Worm (Caenorhabditis elegans) whole organism, young adult: ENCODE results near the gene C31C9.6.

Experiments used
- B0261.1 ChIP-seq: sonication (generic microtip); optimal IDR thresholded peaks from 2 replicates; lab custom pipeline; 2016; ENCODE audit warnings: mild to moderate bottlenecking, missing genetic modification characterization, moderate library complexity, missing compliant biosample characterization
- C17E4.6 ChIP-seq: fragments of 200-800 bp; sonication (Bioruptor generic); IDR thresholded peaks from 2 replicates; pipeline ENCODE4 v1.3.6; 2022; ENCODE audit warnings: missing genetic modification reagents, missing genetic modification characterization, missing compliant biosample characterization
- D2030.7 ChIP-seq: fragments of 200-800 bp; sonication (Bioruptor generic); IDR thresholded peaks from 2 replicates; pipeline ENCODE4 v1.3.6; 2022; ENCODE audit warnings: missing genetic modification reagents, missing genetic modification characterization, missing compliant biosample characterization
- F33H1.4 ChIP-seq: fragments of 200-800 bp; sonication (Bioruptor generic); IDR thresholded peaks from 2 replicates; pipeline ENCODE4 v1.3.6; 2022; ENCODE audit warnings: missing genetic modification reagents, missing genetic modification characterization, missing compliant biosample characterization
- Y56A3A.18 ChIP-seq: fragments of 200-800 bp; sonication (Bioruptor generic); IDR thresholded peaks from 2 replicates; pipeline ENCODE4 v1.3.6; 2022; ENCODE audit warnings: missing genetic modification reagents, missing genetic modification characterization, missing compliant biosample characterization
- aptf-2 ChIP-seq: fragments of 200-800 bp; sonication (Bioruptor generic); conservative IDR thresholded peaks from 2 replicates; pipeline ENCODE4 v1.3.6; 2022; ENCODE audit warnings: missing genetic modification reagents, missing genetic modification characterization, missing compliant biosample characterization
- attf-6 ChIP-seq: fragments of 200-800 bp; sonication (Bioruptor generic); IDR thresholded peaks from 2 replicates; pipeline ENCODE4 v1.3.6; 2022; ENCODE audit warnings: missing genetic modification reagents, missing genetic modification characterization, missing compliant biosample characterization
- cebp-1 ChIP-seq, 2 experiments: fragments of 200-800 bp in 1 of 2; sonication (Bioruptor generic) in 1 of 2; sonication (generic microtip) in 1 of 2; IDR thresholded peaks in 1 of 2; optimal IDR thresholded peaks in 1 of 2; 2 replicates each; pipeline versions ENCODE4 v1.3.6 to Lab custom; 2017 to 2022; ENCODE audit warnings: missing compliant biosample characterization in 2 of 2, missing genetic modification characterization in 2 of 2, mild to moderate bottlenecking in 1 of 2, missing genetic modification reagents in 1 of 2, moderate library complexity in 1 of 2
- cebp-2 ChIP-seq: fragments of 200-800 bp; sonication (Bioruptor generic); IDR thresholded peaks from 2 replicates; pipeline ENCODE4 v1.3.6; 2022; ENCODE audit warnings: missing genetic modification characterization, missing compliant biosample characterization
- ceh-100 ChIP-seq: fragments of 200-800 bp; sonication (Bioruptor generic); IDR thresholded peaks from 2 replicates; pipeline ENCODE4 v1.3.6; 2022; ENCODE audit warnings: missing genetic modification reagents, missing genetic modification characterization, missing compliant biosample characterization
- chd-7 ChIP-seq: sonication (generic microtip); optimal IDR thresholded peaks from 2 replicates; lab custom pipeline; 2016; ENCODE audit warnings: mild to moderate bottlenecking, missing genetic modification characterization, moderate library complexity, missing compliant biosample characterization
- dox-1 ChIP-seq: fragments of 200-800 bp; sonication (Bioruptor generic); IDR thresholded peaks from 2 replicates; pipeline ENCODE4 v1.3.6; 2022; ENCODE audit warnings: missing genetic modification reagents, missing genetic modification characterization, missing compliant biosample characterization
- egrh-3 ChIP-seq: fragments of 200-800 bp; sonication (Bioruptor generic); IDR thresholded peaks from 2 replicates; pipeline ENCODE4 v1.3.6; 2022; ENCODE audit warnings: missing genetic modification reagents, missing genetic modification characterization, missing compliant biosample characterization
- hmg-1.2 ChIP-seq: fragments of 200-800 bp; sonication (Bioruptor generic); IDR thresholded peaks from 2 replicates; pipeline ENCODE4 v1.3.6; 2022; ENCODE audit warnings: missing genetic modification reagents, missing genetic modification characterization, missing compliant biosample characterization
- lin-26 ChIP-seq: fragments of 200-800 bp; sonication (Bioruptor generic); IDR thresholded peaks from 2 replicates; pipeline ENCODE4 v1.3.6; 2022; ENCODE audit warnings: missing genetic modification reagents, missing genetic modification characterization, missing compliant biosample characterization
- lin-40 ChIP-seq: sonication (generic microtip); optimal IDR thresholded peaks from 2 replicates; lab custom pipeline; 2016; ENCODE audit warnings: missing genetic modification characterization, mild to moderate bottlenecking, missing compliant biosample characterization, missing genotype, missing genetic modification reagents
- lsy-27 ChIP-seq: sonication (generic microtip); optimal IDR thresholded peaks from 2 replicates; lab custom pipeline; 2017; ENCODE audit warnings: missing genetic modification characterization, mild to moderate bottlenecking, missing compliant biosample characterization, antibody characterized with exemption, missing genotype, borderline replicate concordance; ENCODE audit not compliant: insufficient read depth
- madf-6 ChIP-seq: fragments of 200-800 bp; sonication (Bioruptor generic); IDR thresholded peaks from 2 replicates; pipeline ENCODE4 v1.3.6; 2022; ENCODE audit warnings: missing genetic modification reagents, missing genetic modification characterization, missing compliant biosample characterization
- mel-28 ChIP-seq: sonication (generic microtip); optimal IDR thresholded peaks from 2 replicates; lab custom pipeline; 2016; ENCODE audit warnings: borderline replicate concordance, mild to moderate bottlenecking, missing genetic modification characterization, missing compliant biosample characterization
- nfya-2 ChIP-seq: fragments of 200-800 bp; sonication (Bioruptor generic); IDR thresholded peaks from 2 replicates; pipeline ENCODE4 v1.3.6; 2022; ENCODE audit warnings: missing genetic modification reagents, missing genetic modification characterization, missing compliant biosample characterization
- nfyb-1 ChIP-seq: fragments of 200-800 bp; sonication (Bioruptor generic); IDR thresholded peaks from 2 replicates; pipeline ENCODE4 v1.3.6; 2022; ENCODE audit warnings: missing genetic modification reagents, missing genetic modification characterization, missing compliant biosample characterization
- nhr-80 ChIP-seq: sonication (generic microtip); optimal IDR thresholded peaks from 2 replicates; lab custom pipeline; 2016; ENCODE audit warnings: missing genetic modification characterization, missing compliant biosample characterization
- nhr-90 ChIP-seq: sonication (generic microtip); optimal IDR thresholded peaks from 2 replicates; lab custom pipeline; 2016; ENCODE audit warnings: missing genotype, mild to moderate bottlenecking, missing genetic modification characterization, missing compliant biosample characterization
- pbrm-1 ChIP-seq: fragments of 200-800 bp; sonication (Bioruptor generic); IDR thresholded peaks from 2 replicates; pipeline ENCODE4 v1.3.6; 2022; ENCODE audit warnings: missing genetic modification reagents, missing genetic modification characterization, missing compliant biosample characterization
- rpc-1 ChIP-seq, 2 experiments: fragments of 150-350 bp in 1 of 2; sonication (generic microtip) in 1 of 2; optimal IDR thresholded peaks; 2 replicates each; lab custom pipeline; 2014 to 2018; ENCODE audit warnings: missing biosample characterization in 1 of 2, missing genetic modification characterization in 1 of 2, missing genetic modification reagents in 1 of 2, missing genotype in 1 of 2
- snpc-1.1 ChIP-seq: sonication (generic microtip); optimal IDR thresholded peaks from 2 replicates; lab custom pipeline; 2017; ENCODE audit warnings: missing genetic modification characterization, mild to moderate bottlenecking, missing compliant biosample characterization, antibody characterized with exemption, moderate library complexity, missing genotype, missing genetic modification reagents; ENCODE audit not compliant: insufficient read depth
- snpc-1.3 ChIP-seq: sonication (generic microtip); optimal IDR thresholded peaks from 2 replicates; lab custom pipeline; 2017; ENCODE audit warnings: missing genetic modification characterization, mild to moderate bottlenecking, missing compliant biosample characterization, antibody characterized with exemption, moderate library complexity, missing genotype, missing genetic modification reagents; ENCODE audit not compliant: insufficient read depth
- snpc-3.4 ChIP-seq: sonication (generic microtip); optimal IDR thresholded peaks from 2 replicates; lab custom pipeline; 2017; ENCODE audit warnings: missing genetic modification characterization, mild to moderate bottlenecking, missing compliant biosample characterization, antibody characterized with exemption, moderate library complexity, missing genotype, missing genetic modification reagents
- snpc-4 ChIP-seq, 5 experiments: fragments of 150-350 bp in 1 of 5; sonication (generic microtip) in 4 of 5; optimal IDR thresholded peaks; 2 replicates each; lab custom pipeline; 2014 to 2018; ENCODE audit warnings: missing genetic modification characterization in 5 of 5, missing biosample characterization in 3 of 5, antibody characterized with exemption in 2 of 5, mild to moderate bottlenecking in 2 of 5, missing compliant biosample characterization in 2 of 5, missing genotype in 2 of 5, moderate library complexity in 2 of 5, missing genetic modification reagents in 1 of 5
- tbp1 ChIP-seq: fragments of 200-800 bp; sonication (Bioruptor generic); optimal IDR thresholded peaks from 2 replicates; lab custom pipeline; 2018; ENCODE audit warnings: mild to moderate bottlenecking, missing genetic modification characterization, missing compliant biosample characterization
- unc-62 ChIP-seq: fragments of 150-350 bp; optimal IDR thresholded peaks from 2 replicates; lab custom pipeline; 2014; ENCODE audit warnings: missing biosample characterization, missing genetic modification reagents, missing genetic modification characterization
- ztf-18 ChIP-seq: sonication (generic microtip); optimal IDR thresholded peaks from 2 replicates; lab custom pipeline; 2016; ENCODE audit warnings: missing genotype, mild to moderate bottlenecking, missing genetic modification characterization, missing compliant biosample characterization
- ztf-22 ChIP-seq: fragments of 200-800 bp; sonication (Bioruptor generic); optimal IDR thresholded peaks from 2 replicates; lab custom pipeline; 2018; ENCODE audit warnings: mild to moderate bottlenecking, missing genetic modification characterization, moderate library complexity, missing compliant biosample characterization
- ztf-25 ChIP-seq: fragments of 200-800 bp; sonication (Bioruptor generic); IDR thresholded peaks from 2 replicates; pipeline ENCODE4 v1.3.6; 2022; ENCODE audit warnings: missing genetic modification reagents, missing genetic modification characterization, missing compliant biosample characterization

The C31C9.6 gene

ce11 chrII:13664993-13665680 lies 3.2 kb upstream of the C31C9.6 start:
- TF ChIP-seq snpc-4 (GFP tag; optimal IDR thresholded peaks at IDR 0.05; lab: Kevin White, UChicago) (no peak), snpc-4 (tag; optimal IDR thresholded peaks at IDR 0.05; lab: Kevin White, UChicago) (peak; percentile 35 to 75 (median 62)), ztf-18 (tag; lab: Kevin White, UChicago) (no peak), F33H1.4 (GFP tag; lab: Robert Waterston, UW) (no peak), ceh-100 (no peak), mel-28 (tag; lab: Kevin White, UChicago) (no peak), cebp-1 (GFP tag; IDR thresholded peaks at IDR 0.05; lab: Robert Waterston, UW) (no peak), cebp-1 (tag; optimal IDR thresholded peaks at IDR 0.05; lab: Kevin White, UChicago) (peak; percentile 21), nhr-80 (tag; lab: Kevin White, UChicago) (peak; percentile 59), chd-7 (tag; lab: Kevin White, UChicago) (no peak), nhr-90 (tag; lab: Kevin White, UChicago) (no peak), C17E4.6 (GFP tag; lab: Robert Waterston, UW) (no peak)

- no peak for TF ChIP-seq unc-62 (GFP tag; lab: Kevin White, UChicago)
- no peak for TF ChIP-seq snpc-1.1 (tag; lab: Kevin White, UChicago)
- TF ChIP-seq snpc-1.3 (tag; lab: Kevin White, UChicago): no peak
- TF ChIP-seq ztf-22 (GFP tag; lab: Kevin White, UChicago): no peak
- peak; percentile 19 for TF ChIP-seq lin-40
- TF ChIP-seq aptf-2 (GFP tag; lab: Robert Waterston, UW): no peak
- TF ChIP-seq nfya-2 (GFP tag; lab: Robert Waterston, UW): no peak
- peak; percentile 43 for TF ChIP-seq nhr-80 (tag; lab: Kevin White, UChicago)
- TF ChIP-seq Y56A3A.18: no peak
- TF ChIP-seq ceh-100: no peak
- TF ChIP-seq lsy-27: no peak
- TF ChIP-seq snpc-3.4 (tag; lab: Kevin White, UChicago): no peak
These were observed 2.5 kb upstream of the C31C9.6 start for ce11 chrII:13664416-13664815.

- TF ChIP-seq ztf-25 (peak; percentile 71; the same call in 1 of the 2 replicates), egrh-3 (GFP tag; lab: Robert Waterston, UW) (0 out of 2 replicates have a peak, but pooled peaks have one; percentile 13), madf-6 (GFP tag; lab: Robert Waterston, UW) (peak; percentile 32; the same call in 1 of the 2 replicates), pbrm-1 (GFP tag; lab: Robert Waterston, UW) (peak; percentile 39; the same call in 1 of the 2 replicates), D2030.7 (GFP tag; lab: Robert Waterston, UW) (peak; percentile 64), nfyb-1 (peak; percentile 73), cebp-2 (GFP tag; lab: Robert Waterston, UW) (0 out of 2 replicates have a peak, but pooled peaks have one; percentile 64), B0261.1 (tag; lab: Kevin White, UChicago) (peak; percentile 50), hmg-1.2 (GFP tag; lab: Robert Waterston, UW) (peak; percentile 56), rpc-1 (optimal IDR thresholded peaks at IDR 0.05; lab: Kevin White, UChicago) (peak; percentile 22), rpc-1 (tag; optimal IDR thresholded peaks at IDR 0.05; lab: Kevin White, UChicago) (peak; percentile 63), tbp1 (GFP tag; lab: Kevin White, UChicago) (peak; percentile 83), dox-1 (GFP tag; lab: Robert Waterston, UW) (peak; percentile 57), attf-6 (GFP tag; lab: Robert Waterston, UW) (0 out of 2 replicates have a peak, but pooled peaks have one; percentile 29), lin-26 (GFP tag; lab: Robert Waterston, UW) (peak; percentile 96)
These were observed 3.5 kb downstream of the C31C9.6 start for ce11 chrII:13658424-13658823.
